Fruit fly (Drosophila melanogaster): ENCODE measurements around the gene GC1.

GC1 gene

dm6 chr3R:12010202-12010824, 42.8 kb downstream of the GC1 start, which contains the start of the genes KLHL18 and GCC185 (continued):
- TF ChIP-seq gsb (GFP tag; IDR thresholded peaks at IDR 0.05) (no peak), Lpt (GFP tag; optimal IDR thresholded peaks at IDR 0.05) (no peak), Rx (GFP tag; IDR thresholded peaks at IDR 0.05) (peak; percentile 35; the same call in 1 of the 2 replicates), CG32772 (GFP tag; IDR thresholded peaks at IDR 0.05) (peak; percentile 79), Poxn (GFP tag; IDR thresholded peaks at IDR 0.05) (peak; percentile 16; the same call in 1 of the 2 replicates), CG4424 (GFP tag; optimal IDR thresholded peaks at IDR 0.05) (peak; percentile 78), en (GFP tag; optimal IDR thresholded peaks at IDR 0.05) (no peak), bab2 (GFP tag; optimal IDR thresholded peaks at IDR 0.05) (peak; percentile 68), lov (optimal IDR thresholded peaks at IDR 0.05) (no peak), lov (GFP tag; IDR thresholded peaks at IDR 0.05) (no peak), Pdp1 (GFP tag; optimal IDR thresholded peaks at IDR 0.05) (peak in 1 of 2 experiments; percentile 77), CG13894 (tag; optimal IDR thresholded peaks at IDR 0.05) (no peak), Xbp1 (GFP tag; optimal IDR thresholded peaks at IDR 0.05) (peak; percentile 85), wor (GFP tag; IDR thresholded peaks at IDR 0.05) (no peak), aop (GFP tag; IDR thresholded peaks at IDR 0.05) (no peak), CG12391 (tag; optimal IDR thresholded peaks at IDR 0.05) (peak; percentile 86), HLH4C (GFP tag; IDR thresholded peaks at IDR 0.05; ENCODE audit: partially characterized antibody) (peak; percentile 72), sqz (GFP tag; optimal IDR thresholded peaks at IDR 0.05) (no peak), schlank (tag; optimal IDR thresholded peaks at IDR 0.05) (peak; percentile 11), CG5180 (GFP tag; optimal IDR thresholded peaks at IDR 0.05) (no peak), shn (GFP tag; optimal IDR thresholded peaks at IDR 0.05) (peak; percentile 47), CG15011 (GFP tag; optimal IDR thresholded peaks at IDR 0.05) (no peak), odd (GFP tag; optimal IDR thresholded peaks at IDR 0.05) (no peak), CG3407 (GFP tag; optimal IDR thresholded peaks at IDR 0.05) (no peak), CG16863 (GFP tag; optimal IDR thresholded peaks at IDR 0.05) (peak; percentile 49), BtbVII (GFP tag; optimal IDR thresholded peaks at IDR 0.05) (peak; percentile 16), salm (tag; optimal IDR thresholded peaks at IDR 0.05) (no peak), CG16813 (GFP tag; IDR thresholded peaks at IDR 0.05; ENCODE audit: partially characterized antibody) (peak; percentile 89), Med (GFP tag) (peak; percentile 84), klu (GFP tag; IDR thresholded peaks at IDR 0.05) (peak; percentile 76; the same call in 1 of the 2 replicates), nerfin-2 (GFP tag; IDR thresholded peaks at IDR 0.05; ENCODE audit: partially characterized antibody) (peak; percentile 57), HmgD (GFP tag; optimal IDR thresholded peaks at IDR 0.05) (peak; percentile 31), chif (GFP tag; optimal IDR thresholded peaks at IDR 0.05) (peak; percentile 53 to 59), Rfx (GFP tag; IDR thresholded peaks at IDR 0.05) (peak; percentile 80), fd3F (GFP tag; optimal IDR thresholded peaks at IDR 0.05) (peak; percentile 62), Hr78 (GFP tag; optimal IDR thresholded peaks at IDR 0.05) (no peak), oc (tag; optimal IDR thresholded peaks at IDR 0.05) (no peak), Bteb2 (GFP tag; optimal IDR thresholded peaks at IDR 0.05) (peak; percentile 55), CG1233 (GFP tag; optimal IDR thresholded peaks at IDR 0.05) (peak; percentile 54), CG4820 (GFP tag; optimal IDR thresholded peaks at IDR 0.05) (peak; percentile 76), az2 (GFP tag; optimal IDR thresholded peaks at IDR 0.05) (peak; percentile 78), inv (GFP tag; IDR thresholded peaks at IDR 0.05; ENCODE audit: partially characterized antibody) (peak; percentile 79), peb (GFP tag; IDR thresholded peaks at IDR 0.05) (peak; percentile 42; the same call in 1 of the 2 replicates), CG13287 (GFP tag; IDR thresholded peaks at IDR 0.05; ENCODE audit: partially characterized antibody) (peak; percentile 78), ash1 (GFP tag; optimal IDR thresholded peaks at IDR 0.05) (no peak), CG2129 (GFP tag; IDR thresholded peaks at IDR 0.05; ENCODE audit: partially characterized antibody) (peak; percentile 56), MTF-1 (GFP tag; optimal IDR thresholded peaks at IDR 0.05; ENCODE audit: borderline replicate concordance) (no peak), CG14710 (tag; optimal IDR thresholded peaks at IDR 0.05) (peak; percentile 92), btn (GFP tag; optimal IDR thresholded peaks at IDR 0.05) (no peak)
